Worm (Caenorhabditis elegans): ENCODE measurements around the gene F47H4.2.

DNA sequence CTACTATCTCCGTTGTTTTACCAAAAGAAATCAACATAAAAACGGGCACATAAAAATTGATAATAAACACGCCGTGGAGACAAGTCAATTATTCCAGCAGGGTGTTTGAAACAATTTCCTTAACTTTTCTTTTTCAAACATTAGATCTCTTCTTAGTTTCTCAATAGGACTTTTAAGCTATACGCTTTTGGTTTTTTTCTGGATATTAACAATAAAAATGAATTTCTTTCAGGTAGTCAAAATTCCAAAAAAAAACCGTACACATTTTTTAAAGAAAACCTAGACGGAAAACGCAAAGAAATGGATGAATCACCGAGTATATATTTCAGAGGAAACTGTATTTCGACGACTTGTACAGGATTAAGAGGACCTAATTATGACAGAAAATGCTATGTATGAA lies 21.8 kb upstream of the F47H4.2 start, which contains the start of gene fbxa-185:
- TF ChIP-seq ama-1 (optimal IDR thresholded peaks at IDR 0.05) (no peak), ama-1 (GFP tag; optimal IDR thresholded peaks at IDR 0.05) (no peak), unc-62 (GFP tag; optimal IDR thresholded peaks at IDR 0.05) (no peak), let-607 (tag; optimal IDR thresholded peaks at IDR 0.05) (no peak), him-1 (tag; optimal IDR thresholded peaks at IDR 0.05) (no peak), attf-6 (GFP tag; IDR thresholded peaks at IDR 0.05) (no peak)
